Fruit fly (Drosophila melanogaster) whole organism, prepupa: ENCODE results near the gene CG8031.
A peak's percentile ranks its signal among the peaks of the same experiment; 100 is the strongest.

Experiments used
- Blimp-1 ChIP-seq: fragments of 200-800 bp; sonication (Bioruptor generic); optimal IDR thresholded peaks from 3 replicates; lab custom pipeline; 2017; ENCODE audit warnings: missing biosample characterization, missing genetic modification characterization, mild to moderate bottlenecking, moderate library complexity, missing genetic modification reagents
- CG10631 ChIP-seq: fragments of 200-800 bp; sonication (Bioruptor generic); optimal IDR thresholded peaks from 2 replicates; lab custom pipeline; 2016; ENCODE audit warnings: missing biosample characterization, missing genetic modification characterization
- CG10669 ChIP-seq: fragments of 200-800 bp; sonication (Bioruptor generic); optimal IDR thresholded peaks from 3 replicates; lab custom pipeline; 2018; ENCODE audit warnings: missing biosample characterization, mild to moderate bottlenecking, missing genetic modification characterization, moderate library complexity
- CG11294 ChIP-seq: fragments of 200-800 bp; sonication (Bioruptor generic); IDR thresholded peaks from 2 replicates; pipeline ENCODE4 v1.3.6; 2022; ENCODE audit warnings: missing biosample characterization, missing genetic modification characterization
- CG11902 ChIP-seq: fragments of 200-800 bp; sonication (Bioruptor generic); optimal IDR thresholded peaks from 3 replicates; lab custom pipeline; 2016; ENCODE audit warnings: missing biosample characterization, missing genetic modification characterization
- CG15336 ChIP-seq: fragments of 200-800 bp; sonication (Bioruptor generic); IDR thresholded peaks from 2 replicates; pipeline ENCODE4 v1.3.6; 2022; ENCODE audit warnings: missing biosample characterization, missing genetic modification characterization
- CG1621 ChIP-seq: fragments of 200-800 bp; sonication (Bioruptor generic); optimal IDR thresholded peaks from 3 replicates; lab custom pipeline; 2018; ENCODE audit warnings: missing biosample characterization, mild to moderate bottlenecking, missing genetic modification characterization
- CG3032 ChIP-seq: fragments of 200-800 bp; optimal IDR thresholded peaks from 2 replicates; lab custom pipeline; 2019; ENCODE audit warnings: missing biosample characterization, mild to moderate bottlenecking, missing genetic modification characterization, moderate library complexity
- CG32006 ChIP-seq: fragments of 200-800 bp; sonication (Bioruptor generic); optimal IDR thresholded peaks from 3 replicates; lab custom pipeline; 2017; ENCODE audit warnings: missing biosample characterization, mild to moderate bottlenecking, missing genetic modification characterization
- CG34406 ChIP-seq: fragments of 200-800 bp; sonication (Bioruptor generic); optimal IDR thresholded peaks from 3 replicates; lab custom pipeline; 2016; ENCODE audit warnings: missing biosample characterization, missing genetic modification characterization
- CG3919 ChIP-seq: fragments of 200-800 bp; sonication (Bioruptor generic); optimal IDR thresholded peaks from 3 replicates; lab custom pipeline; 2016; ENCODE audit warnings: missing biosample characterization, missing genetic modification characterization
- CG4318 ChIP-seq: fragments of 200-800 bp; sonication (Bioruptor generic); optimal IDR thresholded peaks from 3 replicates; lab custom pipeline; 2017; ENCODE audit warnings: missing biosample characterization, mild to moderate bottlenecking, missing genetic modification characterization
- CG6163 ChIP-seq: fragments of 200-800 bp; sonication (Bioruptor generic); IDR thresholded peaks from 3 replicates; pipeline ENCODE4 v1.3.6; 2022; ENCODE audit warnings: missing biosample characterization, missing genetic modification characterization
- CG6792 ChIP-seq: fragments of 200-800 bp; sonication (Bioruptor generic); optimal IDR thresholded peaks from 3 replicates; lab custom pipeline; 2016; ENCODE audit warnings: missing biosample characterization, missing genetic modification characterization
- CG7368 ChIP-seq: fragments of 200-800 bp; sonication (Bioruptor generic); optimal IDR thresholded peaks from 3 replicates; lab custom pipeline; 2016; ENCODE audit warnings: missing biosample characterization, missing genetic modification characterization
- CG8319 ChIP-seq: fragments of 200-800 bp; sonication (Bioruptor generic); optimal IDR thresholded peaks from 3 replicates; lab custom pipeline; 2016; ENCODE audit warnings: missing biosample characterization, missing genetic modification characterization
- CG8632 ChIP-seq: fragments of 200-800 bp; sonication (Bioruptor generic); optimal IDR thresholded peaks from 3 replicates; lab custom pipeline; 2016; ENCODE audit warnings: missing biosample characterization, missing genetic modification characterization
- CG9139 ChIP-seq: fragments of 200-800 bp; sonication (Bioruptor generic); optimal IDR thresholded peaks from 3 replicates; lab custom pipeline; 2017; ENCODE audit warnings: missing biosample characterization, mild to moderate bottlenecking, missing genetic modification characterization
- Eip78C ChIP-seq: fragments of 200-800 bp; sonication (Bioruptor generic); peaks from one replicate; lab custom pipeline; 2016; ENCODE audit warnings: missing biosample characterization, missing genetic modification characterization
- Eip93F ChIP-seq: fragments of 200-800 bp; sonication (Bioruptor generic); optimal IDR thresholded peaks from 2 replicates; lab custom pipeline; 2016; ENCODE audit warnings: missing biosample characterization, mild to moderate bottlenecking, missing genetic modification characterization
- Ets21C ChIP-seq: fragments of 200-800 bp; sonication (Bioruptor generic); optimal IDR thresholded peaks from 3 replicates; lab custom pipeline; 2016; ENCODE audit warnings: missing biosample characterization, missing genetic modification characterization
- Gug ChIP-seq: fragments of 200-800 bp; sonication (Bioruptor generic); IDR thresholded peaks from 2 replicates; pipeline ENCODE4 v1.3.6; 2022; ENCODE audit warnings: missing biosample characterization, missing genetic modification characterization
- Hr38 ChIP-seq: sonication (Bioruptor generic); optimal IDR thresholded peaks from 2 replicates; lab custom pipeline; 2016; ENCODE audit warnings: missing biosample characterization, missing genetic modification characterization
- Lpt ChIP-seq: fragments of 200-800 bp; sonication (Bioruptor generic); optimal IDR thresholded peaks from 3 replicates; lab custom pipeline; 2016; ENCODE audit warnings: missing biosample characterization, missing genetic modification characterization
- Met ChIP-seq: fragments of 200-800 bp; sonication (Bioruptor generic); optimal IDR thresholded peaks from 3 replicates; lab custom pipeline; 2016; ENCODE audit warnings: missing biosample characterization, missing genetic modification characterization
- OdsH ChIP-seq: fragments of 200-800 bp; sonication (Bioruptor generic); optimal IDR thresholded peaks from 3 replicates; lab custom pipeline; 2016; ENCODE audit warnings: missing biosample characterization, missing genetic modification characterization
- Smox ChIP-seq: fragments of 200-800 bp; sonication (Bioruptor generic); optimal IDR thresholded peaks from 3 replicates; lab custom pipeline; 2016; ENCODE audit warnings: missing biosample characterization, missing genetic modification characterization
- Sox14 ChIP-seq: fragments of 200-800 bp; sonication (Bioruptor generic); optimal IDR thresholded peaks from 3 replicates; lab custom pipeline; 2016; ENCODE audit warnings: missing biosample characterization, missing genetic modification characterization
- achi ChIP-seq: fragments of 200-800 bp; sonication (Bioruptor generic); optimal IDR thresholded peaks from 3 replicates; lab custom pipeline; 2016; ENCODE audit warnings: missing biosample characterization, missing genetic modification characterization
- acj6 ChIP-seq: fragments of 200-800 bp; sonication (Bioruptor generic); optimal IDR thresholded peaks from 3 replicates; lab custom pipeline; 2016; ENCODE audit warnings: missing biosample characterization, missing genetic modification characterization
- dsx ChIP-seq: fragments of 200-800 bp; optimal IDR thresholded peaks from 3 replicates; lab custom pipeline; 2019; ENCODE audit warnings: missing biosample characterization, mild to moderate bottlenecking, missing genetic modification characterization, moderate library complexity; ENCODE audit not compliant: poor library complexity, severe bottlenecking
- eg ChIP-seq: fragments of 200-800 bp; sonication (Bioruptor generic); IDR thresholded peaks from 3 replicates; pipeline ENCODE4 v1.3.6; 2022; ENCODE audit warnings: missing biosample characterization, missing genetic modification characterization
- esn ChIP-seq: fragments of 200-800 bp; sonication (Bioruptor generic); optimal IDR thresholded peaks from 2 replicates; lab custom pipeline; 2016; ENCODE audit warnings: missing biosample characterization, mild to moderate bottlenecking, missing genetic modification characterization, moderate library complexity
- fd59A ChIP-seq: fragments of 200-800 bp; sonication (Bioruptor generic); optimal IDR thresholded peaks from 2 replicates; lab custom pipeline; 2017; ENCODE audit warnings: missing biosample characterization, mild to moderate bottlenecking, missing genetic modification characterization, missing genetic modification reagents
- fd85E ChIP-seq: fragments of 200-800 bp; sonication (Bioruptor generic); optimal IDR thresholded peaks from 3 replicates; lab custom pipeline; 2016; ENCODE audit warnings: missing biosample characterization, missing genetic modification characterization
- fkh ChIP-seq: fragments of 200-800 bp; sonication (Bioruptor generic); optimal IDR thresholded peaks from 3 replicates; lab custom pipeline; 2017; ENCODE audit warnings: missing biosample characterization, mild to moderate bottlenecking, missing genetic modification characterization, moderate library complexity
- lz ChIP-seq: fragments of 200-800 bp; sonication (Bioruptor generic); optimal IDR thresholded peaks from 3 replicates; lab custom pipeline; 2016; ENCODE audit warnings: missing biosample characterization, missing genetic modification characterization
- net ChIP-seq: fragments of 200-800 bp; sonication (Bioruptor generic); optimal IDR thresholded peaks from 3 replicates; lab custom pipeline; 2016; ENCODE audit warnings: missing biosample characterization, missing genetic modification characterization
- svp ChIP-seq: fragments of 200-800 bp; sonication (Bioruptor generic); peaks from one replicate; lab custom pipeline; 2016; ENCODE audit warnings: missing biosample characterization, missing genetic modification characterization
- topi ChIP-seq: fragments of 200-800 bp; sonication (Bioruptor generic); optimal IDR thresholded peaks from 3 replicates; lab custom pipeline; 2016; ENCODE audit warnings: missing biosample characterization, missing genetic modification characterization
- vri ChIP-seq: fragments of 200-800 bp; sonication (Bioruptor generic); optimal IDR thresholded peaks from 3 replicates; lab custom pipeline; 2016; ENCODE audit warnings: missing biosample characterization, mild to moderate bottlenecking, missing genetic modification characterization

The CG8031 gene

dm6 chr3R:12981334-12982166, 29.6 kb downstream of the CG8031 start (continued):
- TF ChIP-seq CG8319 (GFP tag; lab: Kevin White, UChicago) (peak; percentile 59), esn (GFP tag; lab: Kevin White, UChicago) (peak; percentile 85), CG1621 (peak; percentile 57), CG15336 (GFP tag; lab: Robert Waterston, UW) (peak; percentile 79), net (GFP tag; lab: Kevin White, UChicago) (peak; percentile 81), fkh (GFP tag; lab: Kevin White, UChicago) (no peak), fd85E (no peak), Sox14 (GFP tag; lab: Kevin White, UChicago) (peak; percentile 22), Met (peak; percentile 77), fd59A (peak; percentile 64), vri (no peak), lz (GFP tag; lab: Kevin White, UChicago) (peak; percentile 80), CG34406 (GFP tag; lab: Kevin White, UChicago) (peak; percentile 76), CG7368 (GFP tag; lab: Kevin White, UChicago) (peak; percentile 60), CG32006 (GFP tag; lab: Kevin White, UChicago) (peak; percentile 80), CG11294 (GFP tag; lab: Robert Waterston, UW) (0 out of 2 replicates have a peak, but pooled peaks have one; percentile 67), Gug (GFP tag; lab: Robert Waterston, UW) (peak; percentile 64; the same call in 1 of the 2 replicates), CG6163 (peak; percentile 62)

DNA sequence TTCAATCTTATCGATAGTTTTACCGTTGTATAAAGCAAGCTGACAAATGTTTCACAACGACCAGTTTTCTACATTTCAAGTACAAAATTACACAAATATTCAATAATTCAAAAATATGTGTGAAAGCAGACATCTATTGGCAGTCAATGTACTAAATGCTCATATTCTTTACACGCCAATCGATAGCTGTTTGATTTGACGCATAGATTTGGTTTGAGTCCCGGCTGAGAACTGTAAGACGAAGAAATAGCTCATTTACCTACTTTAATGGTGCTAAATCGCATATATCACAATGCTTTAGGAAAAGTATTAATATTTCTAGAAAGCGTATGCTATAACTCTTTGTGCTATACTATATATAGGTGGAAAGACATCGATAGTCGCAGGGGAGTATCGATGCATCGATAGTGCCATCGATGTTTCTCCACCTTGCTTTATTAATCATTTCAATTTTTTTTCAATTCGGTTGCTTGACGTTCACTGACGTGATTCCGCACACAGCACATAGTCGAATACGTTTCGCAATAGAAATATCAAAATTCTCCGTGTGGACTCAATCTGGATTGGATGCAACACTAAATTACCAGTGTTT, 30.4 kb downstream of the CG8031 start, which contains the start of gene Paip2:
TSS of gene Paip2 (plus strand) at position 165 of the 592 bp plus-strand sequence.
- TF ChIP-seq Sox14 (GFP tag; lab: Kevin White, UChicago) (peak; percentile 43), CG4318 (GFP tag; lab: Kevin White, UChicago) (no peak), svp (peak; percentile 49), dsx (GFP tag; lab: Kevin White, UChicago) (peak; percentile 19), achi (peak; percentile 2), topi (GFP tag; lab: Kevin White, UChicago) (peak; percentile 28)

- no peak for TF ChIP-seq CG4318 (GFP tag; lab: Kevin White, UChicago)
- peak; percentile 22 for TF ChIP-seq Eip78C
- TF ChIP-seq, all 60 proteins: peak for 1
These were observed 33.6 kb downstream of the CG8031 start, which contains the start of the genes CG7381 and CG7091 for dm6 chr3R:12977371-12978050. Gene CG7381 (minus strand): TSS chr3R:12977471. Gene CG7091 (plus strand): TSS chr3R:12978000.

DNA sequence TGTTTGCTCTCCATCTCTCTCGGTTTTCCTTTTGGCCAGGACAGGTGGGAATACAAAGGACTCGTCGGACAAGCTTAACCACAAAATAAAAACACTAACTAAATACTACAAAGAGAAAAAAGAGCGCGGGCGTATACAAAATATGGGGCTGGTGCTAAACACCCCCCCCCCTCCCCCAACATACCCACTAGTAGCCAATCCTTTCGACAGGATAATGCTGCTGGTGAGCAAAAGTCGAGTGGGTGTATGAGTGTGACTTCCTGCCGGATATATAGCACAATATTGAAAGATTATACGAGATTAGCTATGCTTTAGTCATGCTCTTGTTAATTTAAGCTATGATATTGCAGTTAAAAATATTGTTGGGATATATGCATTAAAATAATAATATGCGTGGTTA, 35.9 kb downstream of the CG8031 start:
- no peak for TF ChIP-seq CG10631
- no peak for TF ChIP-seq acj6 (GFP tag; lab: Kevin White, UChicago)
- no peak for TF ChIP-seq Sox14 (GFP tag; lab: Kevin White, UChicago)
- TF ChIP-seq CG6792 (GFP tag; lab: Kevin White, UChicago), result no peak
- TF ChIP-seq CG3919 (GFP tag; lab: Kevin White, UChicago), result no peak
- TF ChIP-seq OdsH, result no peak
- no peak for TF ChIP-seq Eip93F (GFP tag; lab: Kevin White, UChicago)

DNA sequence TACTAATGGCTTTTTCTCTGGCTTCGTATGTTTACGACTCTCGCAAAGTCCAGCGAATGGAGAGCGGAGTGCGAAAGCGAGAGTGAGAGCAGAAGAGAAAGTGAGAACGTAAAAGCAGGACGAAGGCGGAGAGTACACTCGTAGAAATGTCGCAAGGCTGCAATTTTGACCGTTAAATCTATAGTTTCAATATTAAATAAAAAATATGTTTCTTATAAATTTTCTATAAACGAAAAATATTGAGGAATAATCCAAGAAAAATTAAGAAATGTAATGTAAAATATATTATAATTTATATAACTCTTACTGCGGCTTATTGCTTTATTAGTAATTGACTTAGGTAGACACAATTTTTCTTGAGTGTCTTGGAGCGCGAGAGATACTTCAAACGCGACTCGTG, 36.7 kb downstream of the CG8031 start:
- TF ChIP-seq eg (GFP tag; lab: Robert Waterston, UW), result 0 out of 3 replicates have a peak, but pooled peaks have one; percentile 23
- no peak for TF ChIP-seq CG9139 (GFP tag; lab: Kevin White, UChicago)
- peak; percentile 10 for TF ChIP-seq CG34406 (GFP tag; lab: Kevin White, UChicago)
- no peak for TF ChIP-seq Smox (GFP tag; lab: Kevin White, UChicago)
- no peak; the same call in 2 of the 3 replicates for TF ChIP-seq CG6163
- no peak for TF ChIP-seq Hr38
- no peak for TF ChIP-seq CG11902 (GFP tag; lab: Kevin White, UChicago)
- no peak for TF ChIP-seq Sox14 (GFP tag; lab: Kevin White, UChicago)
- no peak for TF ChIP-seq CG10669 (GFP tag; lab: Kevin White, UChicago)
- peak; percentile 89 for TF ChIP-seq Blimp-1 (GFP tag; lab: Kevin White, UChicago)
- no peak for TF ChIP-seq CG3032 (tag; lab: Kevin White, UChicago)
- TF ChIP-seq fd85E, result no peak
- TF ChIP-seq vri, result no peak
- no peak for TF ChIP-seq Ets21C (GFP tag; lab: Kevin White, UChicago)
- TF ChIP-seq CG11294 (GFP tag; lab: Robert Waterston, UW), result no peak
- TF ChIP-seq net (GFP tag; lab: Kevin White, UChicago), result no peak
- TF ChIP-seq CG8632 (GFP tag; lab: Kevin White, UChicago), result peak; percentile 30
- no peak for TF ChIP-seq Lpt (GFP tag; lab: Kevin White, UChicago)
